Fruit fly (Drosophila melanogaster) whole organism, prepupa: ENCODE measurements around the gene kat80.

Experiments used
- CG10631 ChIP-seq: fragments of 200-800 bp; sonication (Bioruptor generic); optimal IDR thresholded peaks from 2 replicates; lab custom pipeline; 2016; ENCODE audit warnings: missing biosample characterization, missing genetic modification characterization
- CG10669 ChIP-seq: fragments of 200-800 bp; sonication (Bioruptor generic); optimal IDR thresholded peaks from 3 replicates; lab custom pipeline; 2018; ENCODE audit warnings: missing biosample characterization, mild to moderate bottlenecking, missing genetic modification characterization, moderate library complexity
- CG11294 ChIP-seq: fragments of 200-800 bp; sonication (Bioruptor generic); IDR thresholded peaks from 2 replicates; pipeline ENCODE4 v1.3.6; 2022; ENCODE audit warnings: missing biosample characterization, missing genetic modification characterization
- CG11762 ChIP-seq: fragments of 200-800 bp; sonication (Bioruptor generic); optimal IDR thresholded peaks from 3 replicates; lab custom pipeline; 2016; ENCODE audit warnings: missing biosample characterization, missing genetic modification characterization; ENCODE audit not compliant: insufficient read depth
- CG11902 ChIP-seq: fragments of 200-800 bp; sonication (Bioruptor generic); optimal IDR thresholded peaks from 3 replicates; lab custom pipeline; 2016; ENCODE audit warnings: missing biosample characterization, missing genetic modification characterization
- CG15336 ChIP-seq: fragments of 200-800 bp; sonication (Bioruptor generic); IDR thresholded peaks from 2 replicates; pipeline ENCODE4 v1.3.6; 2022; ENCODE audit warnings: missing biosample characterization, missing genetic modification characterization
- CG1621 ChIP-seq: fragments of 200-800 bp; sonication (Bioruptor generic); optimal IDR thresholded peaks from 3 replicates; lab custom pipeline; 2018; ENCODE audit warnings: missing biosample characterization, mild to moderate bottlenecking, missing genetic modification characterization
- CG16779 ChIP-seq: fragments of 200-800 bp; sonication (Bioruptor generic); optimal IDR thresholded peaks from 3 replicates; lab custom pipeline; 2017; ENCODE audit warnings: missing biosample characterization, mild to moderate bottlenecking, missing genetic modification characterization
- CG3032 ChIP-seq: fragments of 200-800 bp; optimal IDR thresholded peaks from 2 replicates; lab custom pipeline; 2019; ENCODE audit warnings: missing biosample characterization, mild to moderate bottlenecking, missing genetic modification characterization, moderate library complexity
- CG32006 ChIP-seq: fragments of 200-800 bp; sonication (Bioruptor generic); optimal IDR thresholded peaks from 3 replicates; lab custom pipeline; 2017; ENCODE audit warnings: missing biosample characterization, mild to moderate bottlenecking, missing genetic modification characterization
- CG34406 ChIP-seq: fragments of 200-800 bp; sonication (Bioruptor generic); optimal IDR thresholded peaks from 3 replicates; lab custom pipeline; 2016; ENCODE audit warnings: missing biosample characterization, missing genetic modification characterization
- CG3919 ChIP-seq: fragments of 200-800 bp; sonication (Bioruptor generic); optimal IDR thresholded peaks from 3 replicates; lab custom pipeline; 2016; ENCODE audit warnings: missing biosample characterization, missing genetic modification characterization
- CG6276 ChIP-seq: fragments of 200-800 bp; sonication (Bioruptor generic); optimal IDR thresholded peaks from 2 replicates; lab custom pipeline; 2017; ENCODE audit warnings: missing biosample characterization, mild to moderate bottlenecking, missing genetic modification characterization
- CG6792 ChIP-seq: fragments of 200-800 bp; sonication (Bioruptor generic); optimal IDR thresholded peaks from 3 replicates; lab custom pipeline; 2016; ENCODE audit warnings: missing biosample characterization, missing genetic modification characterization
- CG6808 ChIP-seq: fragments of 200-800 bp; sonication (Bioruptor generic); optimal IDR thresholded peaks from 3 replicates; lab custom pipeline; 2017; ENCODE audit warnings: missing biosample characterization, missing genetic modification characterization, mild to moderate bottlenecking, moderate library complexity, missing genetic modification reagents
- CG7368 ChIP-seq: fragments of 200-800 bp; sonication (Bioruptor generic); optimal IDR thresholded peaks from 3 replicates; lab custom pipeline; 2016; ENCODE audit warnings: missing biosample characterization, missing genetic modification characterization
- CG8319 ChIP-seq: fragments of 200-800 bp; sonication (Bioruptor generic); optimal IDR thresholded peaks from 3 replicates; lab custom pipeline; 2016; ENCODE audit warnings: missing biosample characterization, missing genetic modification characterization
- CG8632 ChIP-seq: fragments of 200-800 bp; sonication (Bioruptor generic); optimal IDR thresholded peaks from 3 replicates; lab custom pipeline; 2016; ENCODE audit warnings: missing biosample characterization, missing genetic modification characterization
- Eip75B ChIP-seq: fragments of 200-800 bp; sonication (Bioruptor generic); optimal IDR thresholded peaks from 3 replicates; lab custom pipeline; 2016; ENCODE audit warnings: missing biosample characterization, missing genetic modification characterization
- Eip78C ChIP-seq: fragments of 200-800 bp; sonication (Bioruptor generic); peaks from one replicate; lab custom pipeline; 2016; ENCODE audit warnings: missing biosample characterization, missing genetic modification characterization
- Eip93F ChIP-seq: fragments of 200-800 bp; sonication (Bioruptor generic); optimal IDR thresholded peaks from 2 replicates; lab custom pipeline; 2016; ENCODE audit warnings: missing biosample characterization, mild to moderate bottlenecking, missing genetic modification characterization
- Ets21C ChIP-seq: fragments of 200-800 bp; sonication (Bioruptor generic); optimal IDR thresholded peaks from 3 replicates; lab custom pipeline; 2016; ENCODE audit warnings: missing biosample characterization, missing genetic modification characterization
- Gug ChIP-seq: fragments of 200-800 bp; sonication (Bioruptor generic); IDR thresholded peaks from 2 replicates; pipeline ENCODE4 v1.3.6; 2022; ENCODE audit warnings: missing biosample characterization, missing genetic modification characterization
- Hr38 ChIP-seq: sonication (Bioruptor generic); optimal IDR thresholded peaks from 2 replicates; lab custom pipeline; 2016; ENCODE audit warnings: missing biosample characterization, missing genetic modification characterization
- Hr4 ChIP-seq: fragments of 200-800 bp; sonication (Bioruptor generic); optimal IDR thresholded peaks from 3 replicates; lab custom pipeline; 2016; ENCODE audit warnings: missing biosample characterization, missing genetic modification characterization
- OdsH ChIP-seq: fragments of 200-800 bp; sonication (Bioruptor generic); optimal IDR thresholded peaks from 3 replicates; lab custom pipeline; 2016; ENCODE audit warnings: missing biosample characterization, missing genetic modification characterization
- Sox14 ChIP-seq: fragments of 200-800 bp; sonication (Bioruptor generic); optimal IDR thresholded peaks from 3 replicates; lab custom pipeline; 2016; ENCODE audit warnings: missing biosample characterization, missing genetic modification characterization
- Sox15 ChIP-seq: fragments of 200-800 bp; sonication (Bioruptor generic); optimal IDR thresholded peaks from 3 replicates; lab custom pipeline; 2016; ENCODE audit warnings: missing biosample characterization, missing genetic modification characterization
- achi ChIP-seq: fragments of 200-800 bp; sonication (Bioruptor generic); optimal IDR thresholded peaks from 3 replicates; lab custom pipeline; 2016; ENCODE audit warnings: missing biosample characterization, missing genetic modification characterization
- acj6 ChIP-seq: fragments of 200-800 bp; sonication (Bioruptor generic); optimal IDR thresholded peaks from 3 replicates; lab custom pipeline; 2016; ENCODE audit warnings: missing biosample characterization, missing genetic modification characterization
- cyc ChIP-seq: fragments of 200-800 bp; sonication (Bioruptor generic); optimal IDR thresholded peaks from 3 replicates; lab custom pipeline; 2016; ENCODE audit warnings: missing biosample characterization, missing genetic modification characterization
- dac ChIP-seq: fragments of 200-800 bp; sonication (Bioruptor generic); optimal IDR thresholded peaks from 2 replicates; lab custom pipeline; 2017; ENCODE audit warnings: missing biosample characterization, mild to moderate bottlenecking, missing genetic modification characterization
- dsx ChIP-seq: fragments of 200-800 bp; optimal IDR thresholded peaks from 3 replicates; lab custom pipeline; 2019; ENCODE audit warnings: missing biosample characterization, mild to moderate bottlenecking, missing genetic modification characterization, moderate library complexity; ENCODE audit not compliant: poor library complexity, severe bottlenecking
- eg ChIP-seq: fragments of 200-800 bp; sonication (Bioruptor generic); IDR thresholded peaks from 3 replicates; pipeline ENCODE4 v1.3.6; 2022; ENCODE audit warnings: missing biosample characterization, missing genetic modification characterization
- esn ChIP-seq: fragments of 200-800 bp; sonication (Bioruptor generic); optimal IDR thresholded peaks from 2 replicates; lab custom pipeline; 2016; ENCODE audit warnings: missing biosample characterization, mild to moderate bottlenecking, missing genetic modification characterization, moderate library complexity
- fd85E ChIP-seq: fragments of 200-800 bp; sonication (Bioruptor generic); optimal IDR thresholded peaks from 3 replicates; lab custom pipeline; 2016; ENCODE audit warnings: missing biosample characterization, missing genetic modification characterization
- lz ChIP-seq: fragments of 200-800 bp; sonication (Bioruptor generic); optimal IDR thresholded peaks from 3 replicates; lab custom pipeline; 2016; ENCODE audit warnings: missing biosample characterization, missing genetic modification characterization
- pdm3 ChIP-seq: fragments of 200-800 bp; sonication (Bioruptor generic); optimal IDR thresholded peaks from 3 replicates; lab custom pipeline; 2016; ENCODE audit warnings: missing biosample characterization, missing genetic modification characterization
- ss ChIP-seq, 2 experiments: fragments of 200-800 bp; sonication (Bioruptor generic); optimal IDR thresholded peaks; 2 replicates in 1 of 2; 3 replicates in 1 of 2; lab custom pipeline; 2017 to 2018; ENCODE audit warnings: mild to moderate bottlenecking in 2 of 2, missing biosample characterization in 2 of 2, missing genetic modification characterization in 2 of 2, moderate library complexity in 1 of 2
- svp ChIP-seq: fragments of 200-800 bp; sonication (Bioruptor generic); peaks from one replicate; lab custom pipeline; 2016; ENCODE audit warnings: missing biosample characterization, missing genetic modification characterization

kat80 gene

DNA sequence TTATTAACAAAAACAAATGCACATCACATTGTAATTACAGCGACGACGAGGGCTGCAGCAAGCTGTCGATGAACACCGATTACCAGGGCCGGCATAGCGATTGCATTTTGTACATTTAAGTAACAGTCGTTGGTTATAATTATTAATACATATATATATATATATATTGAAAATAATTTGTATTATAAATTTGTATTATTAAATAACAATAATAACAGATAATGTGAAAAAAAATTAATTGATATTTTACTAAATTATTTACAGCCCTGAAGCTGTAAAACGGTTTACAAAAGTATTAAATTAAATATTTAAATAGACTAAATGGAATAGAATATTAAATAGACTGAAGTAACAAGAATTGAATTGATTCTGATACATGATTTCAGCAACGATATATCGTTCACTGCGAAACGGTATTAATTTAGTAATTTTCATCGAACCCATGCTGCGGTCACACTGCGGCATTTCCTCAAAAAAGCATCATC is at the start of gene kat80, which contains the start of gene Prosalpha4:
kat80 (minus strand) TSS at position 327 of the 485 bp plus-strand sequence.
Prosalpha4 (plus strand) TSS at position 417 of the 485 bp plus-strand sequence.
- TF ChIP-seq CG6808 (GFP tag; lab: Kevin White, UChicago) (no peak), ss (GFP tag; optimal IDR thresholded peaks at IDR 0.05; lab: Kevin White, UChicago) (peak in 1 of 2 experiments; percentile 0), Eip93F (GFP tag; lab: Kevin White, UChicago) (no peak), Eip78C (GFP tag; lab: Kevin White, UChicago) (no peak), cyc (GFP tag; lab: Kevin White, UChicago) (no peak), OdsH (GFP tag; lab: Kevin White, UChicago) (peak; percentile 24), esn (GFP tag; lab: Kevin White, UChicago) (peak; percentile 19), dsx (peak; percentile 69), CG11294 (GFP tag; lab: Robert Waterston, UW) (no peak), CG16779 (tag; lab: Kevin White, UChicago) (no peak), CG7368 (peak; percentile 0), CG8632 (GFP tag; lab: Kevin White, UChicago) (peak; percentile 13), pdm3 (GFP tag; lab: Kevin White, UChicago) (no peak), CG6792 (GFP tag; lab: Kevin White, UChicago) (peak; percentile 22), svp (GFP tag; lab: Kevin White, UChicago) (peak; percentile 45), CG10669 (GFP tag; lab: Kevin White, UChicago) (peak; percentile 12), Eip75B (GFP tag; lab: Kevin White, UChicago) (peak; percentile 50), CG3919 (peak; percentile 26), CG15336 (GFP tag; lab: Robert Waterston, UW) (no peak), CG3032 (peak; percentile 28), Hr4 (GFP tag; lab: Kevin White, UChicago) (peak; percentile 33), CG6276 (GFP tag; lab: Kevin White, UChicago) (no peak), CG8319 (GFP tag; lab: Kevin White, UChicago) (no peak), eg (GFP tag; lab: Robert Waterston, UW) (0 out of 3 replicates have a peak, but pooled peaks have one; percentile 36), acj6 (peak; percentile 2), CG34406 (GFP tag; lab: Kevin White, UChicago) (peak; percentile 43), CG32006 (peak; percentile 38), Hr38 (GFP tag; lab: Kevin White, UChicago) (no peak), lz (GFP tag; lab: Kevin White, UChicago) (no peak), achi (GFP tag; lab: Kevin White, UChicago) (peak; percentile 40)
- TF ChIP-seq, all 60 proteins: peak for 18

DNA sequence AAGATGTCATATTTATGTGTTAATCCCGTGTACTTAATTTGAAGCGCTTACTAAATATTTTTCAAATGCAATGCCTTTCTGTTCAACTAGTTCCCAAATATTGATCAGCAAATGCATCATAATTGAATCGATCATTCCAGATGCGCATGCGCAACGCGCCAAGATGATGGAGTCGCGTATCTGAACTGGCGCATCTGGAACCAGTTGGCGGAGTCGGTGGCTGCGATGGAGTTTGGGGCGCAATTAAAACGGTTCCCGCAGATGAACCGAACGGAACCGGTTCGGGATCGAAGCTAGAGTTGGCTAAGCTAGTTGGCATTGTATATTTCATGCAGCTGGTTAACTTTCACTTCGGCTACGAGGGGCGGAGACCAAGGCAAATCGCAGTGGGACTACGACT is 49.5 kb upstream of the kat80 start, which contains the start of gene CalpC:
CalpC (plus strand) TSS at position 292 of the 400 bp plus-strand sequence.
- TF ChIP-seq Ets21C (no peak), CG11294 (GFP tag; lab: Robert Waterston, UW) (no peak), CG15336 (GFP tag; lab: Robert Waterston, UW) (no peak), achi (GFP tag; lab: Kevin White, UChicago) (no peak), ss (GFP tag; optimal IDR thresholded peaks at IDR 0.05; lab: Kevin White, UChicago) (peak; percentile 13 to 45), CG1621 (tag; lab: Kevin White, UChicago) (peak; percentile 48), dsx (no peak), esn (GFP tag; lab: Kevin White, UChicago) (no peak), CG6792 (GFP tag; lab: Kevin White, UChicago) (no peak), dac (GFP tag; lab: Kevin White, UChicago) (no peak), Sox14 (no peak), CG10631 (no peak), CG11762 (GFP tag; lab: Kevin White, UChicago) (no peak), CG7368 (no peak), acj6 (no peak), CG11902 (GFP tag; lab: Kevin White, UChicago) (no peak)

DNA sequence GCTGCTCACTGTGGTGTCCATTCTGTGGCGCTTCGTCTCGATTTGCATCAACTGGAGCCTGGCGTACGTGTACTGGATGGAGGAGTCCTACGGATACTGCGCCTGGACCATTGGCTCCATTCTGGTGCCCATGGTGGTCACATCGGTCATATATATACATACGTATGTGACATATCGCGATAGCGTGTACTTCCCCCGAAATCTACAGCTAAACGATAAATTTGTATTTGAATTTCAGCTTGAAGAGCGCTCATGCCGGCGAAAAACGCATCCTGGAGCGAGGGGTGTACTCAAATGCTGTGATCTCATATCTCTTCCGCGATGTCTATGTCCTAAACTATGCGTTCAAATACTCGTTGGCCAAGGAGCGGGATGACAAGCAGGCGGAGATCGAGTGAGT is 47.6 kb upstream of the kat80 start:
- TF ChIP-seq Gug (GFP tag; lab: Robert Waterston, UW) (no peak), fd85E (GFP tag; lab: Kevin White, UChicago) (no peak), Eip78C (GFP tag; lab: Kevin White, UChicago) (peak; percentile 19), Sox15 (GFP tag; lab: Kevin White, UChicago) (no peak), Eip93F (GFP tag; lab: Kevin White, UChicago) (no peak)
- TF ChIP-seq, all 60 proteins: peak for 1
